Fruit fly (Drosophila melanogaster): ENCODE measurements around the gene dtr.

dm6 chr2L:21370886-21371285 lies 9.9 kb downstream of the dtr start, which contains the start of gene CG8665:
- TF ChIP-seq Neu2 (GFP tag; optimal IDR thresholded peaks at IDR 0.05; ENCODE audit: borderline replicate concordance) (no peak), Chrac-16 (GFP tag; optimal IDR thresholded peaks at IDR 0.05) (no peak), CG31365 (tag; optimal IDR thresholded peaks at IDR 0.05) (no peak), CG6175 (GFP tag; IDR thresholded peaks at IDR 0.05) (no peak), psq (GFP tag; optimal IDR thresholded peaks at IDR 0.05) (no peak), hkb (optimal IDR thresholded peaks at IDR 0.05) (no peak), hkb (GFP tag; IDR thresholded peaks at IDR 0.05) (no peak)
